Worm (Caenorhabditis elegans): ENCODE measurements around the gene sri-40.

ce11 chrII:3202519-3202918, 24.8 kb downstream of the sri-40 start, which contains the start of gene sri-53:
- TF ChIP-seq K09A11.1 (tag; optimal IDR thresholded peaks at IDR 0.05; ENCODE audit: insufficient read depth) (no peak), pha-4 (tag; optimal IDR thresholded peaks at IDR 0.05) (no peak), pqm-1 (tag; optimal IDR thresholded peaks at IDR 0.05) (no peak)
